Worm (Caenorhabditis elegans) whole organism, mixed stage, embryonic: ENCODE results near the gene F32A5.8.

Source experiments
- nhr-76 ChIP-seq: sonication (generic microtip); optimal IDR thresholded peaks from 2 replicates; lab custom pipeline; 2017; ENCODE audit warnings: missing biosample characterization, missing genetic modification characterization
- unc-39 ChIP-seq: fragments of 150-350 bp; optimal IDR thresholded peaks from 2 replicates; lab custom pipeline; 2014; ENCODE audit warnings: missing biosample characterization, missing genetic modification characterization
- zip-8 ChIP-seq: fragments of 150-350 bp; optimal IDR thresholded peaks from 2 replicates; lab custom pipeline; 2014; ENCODE audit warnings: missing biosample characterization, missing genetic modification characterization

Gene F32A5.8

DNA sequence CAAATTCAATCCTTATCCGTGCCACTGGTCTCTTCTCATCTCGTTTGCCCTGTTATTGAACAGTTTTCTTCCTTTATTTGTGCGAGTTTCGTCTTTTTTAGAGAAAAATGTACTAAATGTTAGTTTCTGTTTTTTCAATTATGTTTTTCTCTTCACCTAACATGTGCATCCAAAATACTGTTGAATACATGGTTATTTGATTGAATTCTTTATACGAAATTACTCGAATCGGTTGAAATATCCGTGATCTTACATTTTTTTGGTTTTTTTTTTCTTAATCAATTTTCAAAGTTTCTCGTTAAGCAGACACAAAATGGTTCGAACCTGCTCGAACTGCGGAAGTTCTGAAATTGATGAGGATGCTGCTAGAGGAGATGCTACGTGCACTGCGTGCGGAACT, 49.6 kb downstream of the F32A5.8 start, which contains the start of gene brf-1:
Gene brf-1, plus strand, starts transcription at position 301 of the 400 bp plus-strand sequence.
- no peak for TF ChIP-seq unc-39 (tag; lab: Kevin White, UChicago)
- no peak for TF ChIP-seq nhr-76 (tag; lab: Kevin White, UChicago)
- peak; percentile 37 for TF ChIP-seq zip-8
